Worm (Caenorhabditis elegans): Measurements from ENCODE around the gene srh-115.

- TF ChIP-seq ceh-82 (tag; optimal IDR thresholded peaks at IDR 0.05) (no peak), pqm-1 (tag; optimal IDR thresholded peaks at IDR 0.05) (no peak), nhr-77 (tag; optimal IDR thresholded peaks at IDR 0.05) (no peak), snu-23 (GFP tag; optimal IDR thresholded peaks at IDR 0.05) (no peak), lin-14 (GFP tag; optimal IDR thresholded peaks at IDR 0.05) (no peak), alr-1 (tag; optimal IDR thresholded peaks at IDR 0.05; ENCODE audit: borderline replicate concordance) (no peak), nhr-12 (tag; optimal IDR thresholded peaks at IDR 0.05) (no peak), mep-1 (tag; optimal IDR thresholded peaks at IDR 0.05) (no peak), nhr-11 (tag; optimal IDR thresholded peaks at IDR 0.05) (no peak), lir-3 (tag; optimal IDR thresholded peaks at IDR 0.05; ENCODE audit: poor library complexity) (no peak), ama-1 (optimal IDR thresholded peaks at IDR 0.05) (no peak), lin-39 (tag; optimal IDR thresholded peaks at IDR 0.05) (no peak), sup-37 (GFP tag; optimal IDR thresholded peaks at IDR 0.05) (no peak), snpc-4 (tag; optimal IDR thresholded peaks at IDR 0.05) (no peak)
Observed at ce11 chrV:17206469-17206868, 49.1 kb upstream of the srh-115 start.
